Worm (Caenorhabditis elegans) whole organism, early embryonic: Measurements from ENCODE around the gene F56D6.21.

Experiments
- B0310.2 ChIP-seq: sonication (generic microtip); optimal IDR thresholded peaks from 2 replicates; lab custom pipeline; 2016; ENCODE audit warnings: mild to moderate bottlenecking, missing genetic modification characterization, missing compliant biosample characterization
- ama-1 ChIP-seq: fragments of 150-350 bp; optimal IDR thresholded peaks from 2 replicates; lab custom pipeline; 2014
- ceh-13 ChIP-seq: fragments of 200-800 bp; sonication (Bioruptor generic); optimal IDR thresholded peaks from 2 replicates; lab custom pipeline; 2018; ENCODE audit warnings: mild to moderate bottlenecking, missing genetic modification characterization, missing compliant biosample characterization
- ceh-36 ChIP-seq: sonication (generic microtip); optimal IDR thresholded peaks from 2 replicates; lab custom pipeline; 2016; ENCODE audit warnings: missing genetic modification characterization, inconsistent platforms, missing compliant biosample characterization
- ets-7 ChIP-seq: sonication (generic microtip); optimal IDR thresholded peaks from 2 replicates; lab custom pipeline; 2016; ENCODE audit warnings: missing genotype, missing genetic modification characterization, missing compliant biosample characterization
- flt-1 ChIP-seq: fragments of 200-800 bp; sonication (Bioruptor generic); IDR thresholded peaks from 2 replicates; pipeline ENCODE4 v1.3.6; 2022; ENCODE audit warnings: missing genetic modification characterization, missing compliant biosample characterization
- hmbx-1 ChIP-seq: sonication (generic microtip); optimal IDR thresholded peaks from 2 replicates; lab custom pipeline; 2016; ENCODE audit warnings: mild to moderate bottlenecking, missing genetic modification characterization, missing compliant biosample characterization
- hmg-4 ChIP-seq: fragments of 200-800 bp; sonication (Bioruptor generic); optimal IDR thresholded peaks from 2 replicates; lab custom pipeline; 2018; ENCODE audit warnings: mild to moderate bottlenecking, missing genetic modification characterization, missing compliant biosample characterization
- hnd-1 ChIP-seq: sonication (generic microtip); optimal IDR thresholded peaks from 2 replicates; lab custom pipeline; 2016; ENCODE audit warnings: missing genetic modification characterization, missing compliant biosample characterization
- pes-1 ChIP-seq: fragments of 200-800 bp; sonication (Bioruptor generic); IDR thresholded peaks from 2 replicates; pipeline ENCODE4 v1.3.6; 2022; ENCODE audit warnings: missing genetic modification reagents, missing genetic modification characterization, missing compliant biosample characterization
- sea-1 ChIP-seq: fragments of 200-800 bp; sonication (Bioruptor generic); conservative IDR thresholded peaks from 2 replicates; pipeline ENCODE4 v1.3.6; 2022; ENCODE audit warnings: missing genetic modification characterization, missing compliant biosample characterization
- tbx-37 ChIP-seq: fragments of 200-800 bp; sonication (Bioruptor generic); conservative IDR thresholded peaks from 2 replicates; pipeline ENCODE4 v1.3.6; 2022; ENCODE audit warnings: missing genetic modification reagents, missing genetic modification characterization, missing compliant biosample characterization
- tra-4 ChIP-seq: sonication (generic microtip); optimal IDR thresholded peaks from 2 replicates; lab custom pipeline; 2017; ENCODE audit warnings: missing genetic modification characterization, missing compliant biosample characterization

ce11 chrIV:3899719-3900554 lies 4.8 kb upstream of the F56D6.21 start, which contains the start of gene srz-62:
- no peak for TF ChIP-seq tra-4
- TF ChIP-seq ceh-36 (tag; lab: Kevin White, UChicago) = no peak
- TF ChIP-seq hnd-1 (tag; lab: Kevin White, UChicago) = no peak
- no peak for TF ChIP-seq hmbx-1
- no peak for TF ChIP-seq ama-1 (lab: Kevin White, UChicago)
- TF ChIP-seq B0310.2 (tag; lab: Kevin White, UChicago) = no peak
- TF ChIP-seq flt-1 (GFP tag; lab: Robert Waterston, UW) = no peak
- no peak for TF ChIP-seq hmg-4 (GFP tag; lab: Kevin White, UChicago)
- TF ChIP-seq pes-1 (GFP tag; lab: Robert Waterston, UW) = no peak
- TF ChIP-seq tbx-37 (GFP tag; lab: Robert Waterston, UW) = no peak
- no peak for TF ChIP-seq ceh-13 (GFP tag; lab: Kevin White, UChicago)
- no peak for TF ChIP-seq ets-7
- no peak for TF ChIP-seq sea-1 (GFP tag; lab: Robert Waterston, UW)
